Fruit fly (Drosophila melanogaster) S2 (cell line): ENCODE measurements around the gene CG8135.

Source experiments
- CG8478 ChIP-seq: fragments of >200 bp; optimal IDR thresholded peaks from 2 replicates; lab custom pipeline; 2018
- CTCF ChIP-seq, 2 experiments: fragments of >200 bp; optimal IDR thresholded peaks; 2 replicates each; lab custom pipeline; 2018

- TF ChIP-seq CTCF (optimal IDR thresholded peaks at IDR 0.05; lab: Kevin White, UChicago) (no peak), CG8478 (no peak)
Measured at dm6 chr3R:9416951-9417350, 12.8 kb downstream of the CG8135 start.
